Worm (Caenorhabditis elegans) whole organism, L3 larva: ENCODE data around the gene C03A3.2.

Experiments
- R02D3.7 ChIP-seq: fragments of 150-350 bp; optimal IDR thresholded peaks from 2 replicates; lab custom pipeline; 2014; ENCODE audit warnings: missing biosample characterization, missing genetic modification characterization
- ZK546.5 ChIP-seq: sonication (generic microtip); optimal IDR thresholded peaks from 2 replicates; lab custom pipeline; 2017; ENCODE audit warnings: missing biosample characterization, missing genetic modification characterization
- ceh-9 ChIP-seq: sonication (generic microtip); optimal IDR thresholded peaks from 2 replicates; lab custom pipeline; 2018; ENCODE audit warnings: missing biosample characterization, missing genetic modification characterization
- egl-27 ChIP-seq: sonication (generic microtip); optimal IDR thresholded peaks from 4 replicates; lab custom pipeline; 2017; ENCODE audit warnings: missing biosample characterization, missing genetic modification reagents, missing genetic modification characterization
- fkh-10 ChIP-seq: sonication (generic microtip); optimal IDR thresholded peaks from 2 replicates; lab custom pipeline; 2017; ENCODE audit warnings: missing biosample characterization, missing genetic modification reagents, missing genetic modification characterization
- lin-15B ChIP-seq: fragments of 150-350 bp; optimal IDR thresholded peaks from 2 replicates; lab custom pipeline; 2014; ENCODE audit warnings: missing biosample characterization, missing genetic modification characterization
- nhr-11 ChIP-seq: fragments of 150-350 bp; optimal IDR thresholded peaks from 2 replicates; lab custom pipeline; 2014; ENCODE audit warnings: missing biosample characterization, missing genetic modification characterization
- nhr-12 ChIP-seq: fragments of 150-350 bp; optimal IDR thresholded peaks from 2 replicates; lab custom pipeline; 2014; ENCODE audit warnings: missing biosample characterization, missing genetic modification characterization
- nhr-237 ChIP-seq: fragments of 150-350 bp; optimal IDR thresholded peaks from 2 replicates; lab custom pipeline; 2014; ENCODE audit warnings: missing biosample characterization, missing genetic modification characterization
- nhr-28 ChIP-seq: fragments of 150-350 bp; optimal IDR thresholded peaks from 2 replicates; lab custom pipeline; 2014; ENCODE audit warnings: missing biosample characterization, missing genetic modification characterization
- nhr-76 ChIP-seq: fragments of 150-350 bp; sonication (generic microtip); optimal IDR thresholded peaks from 5 replicates; lab custom pipeline; 2014; ENCODE audit warnings: missing biosample characterization, missing genetic modification characterization
- unc-39 ChIP-seq: sonication (generic microtip); optimal IDR thresholded peaks from 4 replicates; lab custom pipeline; 2017; ENCODE audit warnings: missing biosample characterization, missing genetic modification characterization
- unc-62 ChIP-seq: fragments of 150-350 bp; sonication (generic microtip); optimal IDR thresholded peaks from 4 replicates; lab custom pipeline; 2014; ENCODE audit warnings: missing biosample characterization, missing genetic modification reagents, missing genetic modification characterization
- ztf-4 ChIP-seq: fragments of 150-350 bp; optimal IDR thresholded peaks from 2 replicates; lab custom pipeline; 2014; ENCODE audit warnings: missing biosample characterization, missing genetic modification characterization

DNA sequence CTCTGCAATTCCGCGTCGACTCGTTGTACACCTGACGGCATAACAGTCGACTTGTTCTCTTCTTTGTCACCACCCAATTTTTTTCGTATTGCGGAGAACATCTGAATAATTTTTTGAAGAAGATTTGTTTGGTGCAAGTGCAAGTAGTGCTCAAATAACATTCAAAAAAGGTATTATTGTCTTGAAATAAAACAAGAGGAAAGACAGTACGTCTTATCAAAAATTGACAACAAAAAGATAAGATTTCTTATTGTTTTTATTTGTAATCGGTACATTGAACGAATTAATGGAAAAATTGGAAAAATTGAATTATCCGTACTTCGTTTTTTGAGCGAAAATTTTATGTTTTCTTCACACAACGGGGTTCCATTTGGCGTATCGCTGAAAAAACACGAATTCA lies 43.1 kb downstream of the C03A3.2 start, which contains the start of gene F08G12.1:
- TF ChIP-seq unc-62 (GFP tag; lab: Kevin White, UChicago) (no peak), ceh-9 (tag; lab: Kevin White, UChicago) (no peak), lin-15B (tag; lab: Kevin White, UChicago) (no peak), nhr-28 (tag; lab: Kevin White, UChicago) (no peak), R02D3.7 (tag; lab: Kevin White, UChicago) (no peak), nhr-11 (tag; lab: Kevin White, UChicago) (no peak), nhr-237 (no peak), ZK546.5 (no peak), nhr-12 (tag; lab: Kevin White, UChicago) (no peak), nhr-76 (no peak), ztf-4 (tag; lab: Kevin White, UChicago) (no peak), unc-39 (tag; lab: Kevin White, UChicago) (no peak), fkh-10 (GFP tag; lab: Kevin White, UChicago) (no peak), egl-27 (tag; lab: Kevin White, UChicago) (no peak)
